Worm (Caenorhabditis elegans) whole organism, dauer: Measurements from ENCODE around the gene Y53G8B.2.

Experiments used
- unc-62 ChIP-seq: sonication (generic microtip); optimal IDR thresholded peaks from 2 replicates; lab custom pipeline; 2017; ENCODE audit warnings: missing biosample characterization, missing genetic modification reagents, missing genetic modification characterization

Gene Y53G8B.2

ce11 chrIII:3103905-3104360 is at the start of gene Y53G8B.2:
Gene Y53G8B.2 (minus strand): TSS chrIII:3103955.
- TF ChIP-seq unc-62 (GFP tag; lab: Kevin White, UChicago) = no peak

DNA sequence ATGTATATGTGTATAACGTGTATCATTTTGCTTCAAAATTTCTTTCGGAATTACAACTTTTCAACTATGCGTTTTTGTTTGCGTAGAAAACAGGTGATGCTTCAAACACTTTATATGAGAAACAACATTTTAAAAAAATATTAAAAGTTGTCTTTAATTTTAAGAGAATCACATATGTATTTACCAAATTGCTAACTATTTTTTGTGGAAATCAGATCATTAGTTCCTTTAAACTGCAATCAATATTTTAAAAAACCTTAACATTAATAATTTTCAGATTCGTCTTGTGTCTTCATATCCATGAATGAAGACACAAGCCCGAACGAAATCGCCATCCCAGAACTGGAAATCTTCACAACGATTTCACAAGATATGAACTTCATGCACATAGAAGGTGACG is 49.1 kb upstream of the Y53G8B.2 start, which contains the start of gene C44B11.6:
Gene C44B11.6, plus strand, starts transcription at position 301 of the 400 bp plus-strand sequence.
- no peak for TF ChIP-seq unc-62 (GFP tag; lab: Kevin White, UChicago)

- no peak for TF ChIP-seq unc-62 (GFP tag; lab: Kevin White, UChicago)
These were observed 39.9 kb upstream of the Y53G8B.2 start, which contains the start of gene C44B11.4 for ce11 chrIII:3143657-3144056. Gene C44B11.4 (minus strand): TSS chrIII:3143757.

DNA sequence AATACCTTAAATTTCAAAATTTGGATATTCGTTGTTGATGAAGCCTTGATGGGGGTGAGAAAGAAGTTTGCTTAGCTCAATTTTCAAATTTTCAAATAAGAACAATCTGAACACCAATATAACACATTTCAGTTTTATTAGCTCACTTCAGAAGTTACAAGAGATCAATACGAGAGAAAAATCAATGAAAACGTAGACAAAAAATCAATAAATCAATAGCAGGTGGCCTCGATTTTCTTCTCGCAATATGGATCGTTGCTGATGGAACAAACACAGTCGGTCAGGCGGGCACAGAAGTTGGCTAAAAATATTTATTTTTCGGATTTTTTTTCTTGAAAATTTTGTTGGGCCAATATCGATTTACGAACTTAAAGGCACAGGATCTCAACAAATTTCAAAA is 38.3 kb upstream of the Y53G8B.2 start:
- no peak for TF ChIP-seq unc-62 (GFP tag; lab: Kevin White, UChicago)

DNA sequence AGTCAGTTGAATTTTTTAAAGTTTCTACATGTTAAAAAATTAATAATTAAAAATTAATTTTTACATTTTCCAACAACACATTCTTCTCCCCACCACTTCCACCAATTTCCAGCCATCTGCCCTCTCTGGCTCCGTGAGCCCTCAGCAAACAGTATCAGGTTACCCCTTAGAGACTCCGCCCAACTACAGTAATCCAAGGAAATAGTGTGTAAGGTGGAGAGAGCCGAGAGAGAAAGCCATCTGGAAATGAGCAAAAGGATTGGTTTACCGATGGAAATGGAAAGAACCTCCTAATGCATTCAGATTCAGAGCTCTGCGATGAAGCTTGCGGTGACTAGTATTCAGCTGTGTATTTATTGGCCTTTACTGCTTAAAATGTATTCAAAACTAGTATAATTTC is 36.5 kb upstream of the Y53G8B.2 start:
- no peak for TF ChIP-seq unc-62 (GFP tag; lab: Kevin White, UChicago)

DNA sequence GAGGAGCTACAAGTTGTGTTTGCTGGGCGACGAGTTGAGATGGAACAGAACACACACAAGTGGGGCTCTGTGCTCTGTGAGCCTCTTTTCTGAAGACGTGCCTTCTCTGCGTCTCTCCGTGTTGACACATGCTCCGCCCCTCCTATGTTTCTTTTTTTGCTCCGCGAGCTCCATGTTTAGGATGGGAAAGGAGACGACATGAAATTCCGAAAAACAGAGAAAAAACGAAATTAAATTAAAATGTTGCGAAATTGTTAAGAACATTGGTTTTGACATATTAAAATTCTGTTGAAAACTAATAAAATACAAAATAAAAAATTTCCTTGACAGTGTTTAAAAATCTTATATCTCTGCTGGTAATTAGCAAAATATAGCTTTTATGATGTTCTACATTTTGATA is 35.4 kb upstream of the Y53G8B.2 start, which contains the start of gene mec-12:
Gene mec-12, minus strand, starts transcription at position 91 of the 400 bp plus-strand sequence.
- no peak for TF ChIP-seq unc-62 (GFP tag; lab: Kevin White, UChicago)

DNA sequence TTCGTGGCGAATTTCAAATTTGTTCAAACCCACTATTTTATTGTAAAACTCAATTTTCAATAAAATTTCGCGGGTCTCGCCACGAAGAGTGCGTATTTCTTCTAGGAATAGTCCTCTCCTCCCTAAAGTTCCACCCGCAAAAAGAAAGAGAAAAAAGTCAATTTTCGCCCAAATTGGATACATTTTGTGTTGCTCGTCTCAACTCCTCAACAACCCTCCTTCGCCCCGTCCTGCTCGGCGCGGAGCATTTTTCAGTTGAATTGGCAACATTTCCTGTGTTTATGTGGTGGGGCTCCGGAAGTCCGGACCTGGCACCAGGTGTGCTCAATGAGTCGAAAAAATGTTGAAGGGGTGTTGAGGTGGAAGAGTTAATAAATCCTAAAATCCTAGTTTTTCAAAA is 34.3 kb upstream of the Y53G8B.2 start:
- no peak for TF ChIP-seq unc-62 (GFP tag; lab: Kevin White, UChicago)

- TF ChIP-seq unc-62 (GFP tag; lab: Kevin White, UChicago) = no peak
These were observed 32.7 kb upstream of the Y53G8B.2 start for ce11 chrIII:3136325-3137001.

DNA sequence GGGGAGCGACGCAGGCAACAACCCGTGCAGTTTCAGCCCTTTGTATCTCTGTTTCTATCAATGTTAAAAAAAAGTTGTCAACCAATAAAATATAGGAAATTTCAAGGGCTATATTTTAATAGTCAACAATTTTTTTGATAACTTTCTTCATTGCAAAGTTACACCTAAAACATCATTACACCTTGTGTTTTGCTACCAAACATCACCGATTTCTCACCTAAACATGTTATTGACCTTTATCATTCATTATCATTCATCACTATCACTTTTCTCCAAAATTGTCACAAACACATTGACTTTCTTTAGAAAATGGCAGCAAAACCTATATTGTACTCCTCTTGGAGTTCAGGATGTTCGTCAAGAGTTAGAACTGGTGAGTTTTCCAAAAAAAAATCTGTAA is 25.3 kb upstream of the Y53G8B.2 start, which contains the start of gene Y53G8B.1:
Gene Y53G8B.1, plus strand, starts transcription at position 242 of the 400 bp plus-strand sequence.
- TF ChIP-seq unc-62 (GFP tag; lab: Kevin White, UChicago) = no peak

DNA sequence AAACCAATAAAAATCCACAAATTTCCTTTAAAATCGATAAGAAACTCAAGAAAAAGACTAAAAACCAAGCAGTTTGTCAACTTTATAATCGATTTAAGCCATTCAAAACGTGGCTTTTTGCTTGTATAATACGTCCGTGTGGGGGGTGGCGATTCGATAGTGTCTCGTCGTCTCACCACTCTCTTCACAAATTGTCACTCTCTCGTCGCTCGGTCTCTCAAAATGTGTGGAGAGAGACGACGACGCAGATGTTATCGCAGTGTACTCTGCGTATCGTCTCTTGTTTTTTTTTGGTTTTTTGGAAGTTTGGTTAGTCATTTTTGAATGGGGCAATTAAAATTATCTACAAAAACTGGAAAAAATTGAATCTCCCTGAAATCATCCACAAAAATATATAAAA is 23.9 kb upstream of the Y53G8B.2 start:
- no peak for TF ChIP-seq unc-62 (GFP tag; lab: Kevin White, UChicago)

DNA sequence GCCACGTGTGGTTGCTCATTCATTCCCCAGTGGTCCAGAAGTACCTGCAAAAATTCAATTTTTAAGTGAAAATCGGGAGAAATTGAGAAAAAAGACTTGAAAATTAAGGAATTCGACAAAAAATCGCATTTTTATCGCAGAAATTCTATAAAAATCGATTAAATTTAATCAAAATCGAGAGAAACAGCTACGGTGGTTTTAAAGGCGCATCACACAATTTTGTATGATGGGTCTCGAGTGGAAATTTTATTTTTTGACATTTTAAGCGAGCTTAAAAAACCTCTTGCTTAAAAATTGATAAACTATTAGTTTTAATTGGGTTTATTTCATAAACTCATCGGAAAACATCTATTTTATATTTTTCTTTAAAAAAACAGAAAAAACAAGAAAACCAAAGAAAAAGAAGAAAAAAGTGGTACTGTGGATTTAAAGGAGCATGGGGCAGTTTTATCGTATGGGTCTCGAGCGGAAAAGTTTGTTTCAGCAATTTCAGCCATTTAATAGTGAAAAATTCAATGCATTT is 23.4 kb upstream of the Y53G8B.2 start, which contains the start of gene nipa-1:
Gene nipa-1, minus strand, starts transcription at position 51 of the 523 bp plus-strand sequence.
- no peak for TF ChIP-seq unc-62 (GFP tag; lab: Kevin White, UChicago)

ce11 chrIII:3124209-3124786 is 20.5 kb upstream of the Y53G8B.2 start:
- TF ChIP-seq unc-62 (GFP tag; lab: Kevin White, UChicago) = no peak

- TF ChIP-seq unc-62 (GFP tag; lab: Kevin White, UChicago) = no peak
These were observed 16.2 kb upstream of the Y53G8B.2 start for ce11 chrIII:3119972-3120371.

DNA sequence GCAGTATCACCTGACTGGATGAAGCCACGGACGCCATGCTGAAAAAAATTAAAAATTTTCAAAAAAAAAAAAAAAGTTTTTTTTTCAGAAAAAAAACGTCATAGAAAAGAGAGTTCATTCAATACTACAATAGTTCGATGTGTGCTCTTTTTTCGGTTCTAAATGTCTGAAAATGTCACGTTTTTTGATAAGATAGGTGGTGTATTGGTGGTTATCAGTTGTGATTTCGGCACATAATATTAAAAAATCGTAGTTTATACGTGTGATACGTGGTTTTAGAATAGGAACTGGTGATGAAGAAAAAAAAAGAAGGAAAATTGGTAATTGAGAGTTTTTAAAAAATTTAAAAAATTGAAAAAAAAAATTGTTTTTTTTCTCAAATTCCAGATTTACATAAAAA is 13.2 kb upstream of the Y53G8B.2 start:
- no peak for TF ChIP-seq unc-62 (GFP tag; lab: Kevin White, UChicago)

- TF ChIP-seq unc-62 (GFP tag; lab: Kevin White, UChicago) = no peak
These were observed 8.9 kb upstream of the Y53G8B.2 start for ce11 chrIII:3112616-3113015.

DNA sequence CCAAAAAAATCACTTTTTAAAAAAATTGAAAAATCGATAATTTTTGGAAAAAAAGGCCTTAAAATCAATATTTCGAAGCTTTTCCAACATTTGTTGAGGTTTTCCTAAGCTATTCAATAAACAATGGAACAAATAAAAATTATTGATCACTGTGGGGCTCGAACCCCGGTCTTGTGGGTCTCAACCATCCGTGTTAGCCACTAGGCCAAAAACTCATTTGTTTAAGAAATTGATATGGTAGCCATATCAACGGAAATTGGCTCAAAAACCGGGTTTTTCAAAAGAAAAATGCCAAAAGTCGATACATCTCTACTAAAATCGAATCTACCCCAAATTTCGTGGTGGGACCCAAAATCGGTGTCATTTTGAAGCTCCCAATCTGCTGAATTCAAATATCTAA is 8.2 kb upstream of the Y53G8B.2 start:
- no peak for TF ChIP-seq unc-62 (GFP tag; lab: Kevin White, UChicago)
